Worm (Caenorhabditis elegans): Measurements from ENCODE around the gene C16C8.18.

C16C8.18 gene

DNA sequence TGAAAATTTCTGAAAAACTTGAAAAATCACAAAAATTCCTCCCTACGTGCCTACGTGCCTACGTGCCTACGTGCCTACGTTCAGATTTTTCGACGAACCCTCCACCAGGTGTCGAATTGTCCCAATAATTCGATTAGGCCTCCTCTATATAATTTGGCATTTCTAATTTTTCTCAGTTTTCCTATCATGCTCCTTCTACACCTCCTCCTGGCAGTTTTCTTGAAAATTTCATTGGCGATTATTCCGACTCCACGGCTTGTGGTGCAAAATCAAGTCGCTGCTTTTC is 11.1 kb downstream of the C16C8.18 start, which contains the start of gene C16C8.17:
Gene C16C8.17 (plus strand): TSS at position 187 of the 286 bp plus-strand sequence.
- no peak for TF ChIP-seq ceh-100 (GFP tag; IDR thresholded peaks at IDR 0.05)
- no peak for TF ChIP-seq F57A8.1 (GFP tag; optimal IDR thresholded peaks at IDR 0.05)
- no peak for TF ChIP-seq F10E7.11 (tag; optimal IDR thresholded peaks at IDR 0.05)
- TF ChIP-seq C06A6.2 (GFP tag; conservative IDR thresholded peaks at IDR 0.05): no peak
- no peak for TF ChIP-seq Y53F4B.3 (GFP tag; IDR thresholded peaks at IDR 0.05)
- TF ChIP-seq lsl-1 (GFP tag; optimal IDR thresholded peaks at IDR 0.05): no peak
- no peak for TF ChIP-seq dpff-1 (tag; optimal IDR thresholded peaks at IDR 0.05)
- no peak for TF ChIP-seq attf-3 (GFP tag; conservative IDR thresholded peaks at IDR 0.05)

DNA sequence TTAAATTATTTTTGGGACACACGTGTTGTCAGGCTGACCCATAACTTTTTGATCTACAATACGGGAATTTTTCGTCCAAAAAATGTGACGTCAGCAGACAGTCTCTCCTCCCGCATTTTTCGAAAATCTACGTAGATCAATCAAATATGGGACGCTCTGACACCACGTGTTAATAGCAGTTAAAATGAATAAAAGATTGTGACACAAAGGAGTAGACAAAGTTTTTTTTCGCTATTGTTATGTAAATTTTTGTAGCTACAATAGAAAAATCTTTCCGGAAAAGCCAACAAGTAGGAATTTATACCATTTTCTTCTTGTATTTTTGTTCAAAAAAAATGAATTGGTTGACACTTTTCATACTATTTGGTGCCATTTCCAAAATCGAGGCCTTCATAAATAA is 11.9 kb downstream of the C16C8.18 start, which contains the start of gene C16C8.27:
Gene C16C8.27 (plus strand): TSS at position 301 of the 400 bp plus-strand sequence.
- TF ChIP-seq rpc-1 (optimal IDR thresholded peaks at IDR 0.05): no peak
- no peak for TF ChIP-seq rpc-1 (tag; optimal IDR thresholded peaks at IDR 0.05)
- no peak for TF ChIP-seq Y67H2A.10 (GFP tag; conservative IDR thresholded peaks at IDR 0.05)
- no peak for TF ChIP-seq mcd-1 (GFP tag; IDR thresholded peaks at IDR 0.05)
- TF ChIP-seq nhr-120 (GFP tag; IDR thresholded peaks at IDR 0.05): no peak
- no peak for TF ChIP-seq die-1 (tag; optimal IDR thresholded peaks at IDR 0.05)
- no peak for TF ChIP-seq mel-28 (tag; optimal IDR thresholded peaks at IDR 0.05; ENCODE audit: borderline replicate concordance)
- TF ChIP-seq attf-5 (GFP tag; optimal IDR thresholded peaks at IDR 0.05): no peak
- no peak for TF ChIP-seq ekl-4 (GFP tag; IDR thresholded peaks at IDR 0.05)
- TF ChIP-seq nhr-27 (tag; optimal IDR thresholded peaks at IDR 0.05): no peak

DNA sequence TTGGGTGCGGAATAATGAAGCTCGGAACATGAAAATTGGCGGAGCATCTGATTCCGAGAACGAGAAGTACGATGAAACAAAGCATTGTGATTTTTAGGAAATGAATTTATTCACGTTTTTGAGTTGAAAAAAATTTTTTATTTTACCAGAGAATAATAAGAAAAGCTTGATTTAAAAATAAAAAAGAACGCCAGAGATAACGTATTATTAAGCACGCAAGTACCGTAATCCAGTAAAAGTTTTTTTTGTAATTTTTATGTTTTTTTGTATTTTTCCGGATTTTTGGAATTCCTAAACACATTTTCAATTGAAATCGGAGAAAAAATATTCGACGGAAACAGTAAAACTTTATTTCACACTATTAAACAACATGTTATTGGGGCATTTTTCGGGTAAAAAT is 13.7 kb downstream of the C16C8.18 start, which contains the start of gene C16C8.22:
Gene C16C8.22 (minus strand): TSS at position 101 of the 400 bp plus-strand sequence.
- TF ChIP-seq repo-1 (tag; optimal IDR thresholded peaks at IDR 0.05) (no peak), madf-10 (tag; optimal IDR thresholded peaks at IDR 0.05) (no peak), D2030.7 (GFP tag; IDR thresholded peaks at IDR 0.05) (no peak), unc-130 (GFP tag; optimal IDR thresholded peaks at IDR 0.05) (no peak), akir-1 (GFP tag; optimal IDR thresholded peaks at IDR 0.05) (no peak), nhr-90 (tag; optimal IDR thresholded peaks at IDR 0.05) (no peak), ZK185.1 (tag; optimal IDR thresholded peaks at IDR 0.05; ENCODE audit: poor library complexity, severe bottlenecking) (no peak), egl-18 (GFP tag; IDR thresholded peaks at IDR 0.05) (no peak), tlf-1 (GFP tag; optimal IDR thresholded peaks at IDR 0.05) (no peak), ceh-40 (GFP tag; IDR thresholded peaks at IDR 0.05) (no peak), rec-8 (tag; optimal IDR thresholded peaks at IDR 0.05) (no peak), F37B4.10 (GFP tag; IDR thresholded peaks at IDR 0.05) (no peak), ceh-58 (GFP tag; IDR thresholded peaks at IDR 0.05) (no peak), hmg-1.2 (GFP tag; IDR thresholded peaks at IDR 0.05) (no peak)

DNA sequence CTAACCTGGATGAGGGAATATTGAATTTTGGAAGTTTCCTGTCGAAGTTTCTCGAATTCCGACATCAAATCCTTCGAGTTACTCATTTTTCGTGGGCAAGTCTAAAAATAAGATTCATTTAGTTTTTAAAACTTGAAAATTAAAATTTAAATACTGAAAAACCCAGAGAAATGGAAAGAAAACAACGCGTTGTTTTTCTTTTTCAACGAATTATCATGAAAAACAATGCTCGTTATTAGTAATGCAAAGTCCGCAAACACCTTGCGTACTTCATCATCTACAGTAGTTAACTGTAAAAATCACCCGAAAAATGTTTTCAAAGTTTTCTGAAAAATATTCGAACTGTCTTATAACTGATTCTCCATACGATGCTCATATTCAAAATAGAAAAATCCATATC is 14.8 kb downstream of the C16C8.18 start, which contains the start of gene C16C8.4:
Gene C16C8.4 (minus strand): TSS at position 101 of the 400 bp plus-strand sequence.
- no peak for TF ChIP-seq snpc-1.1 (tag; optimal IDR thresholded peaks at IDR 0.05; ENCODE audit: insufficient read depth)
- TF ChIP-seq ztf-25 (GFP tag; IDR thresholded peaks at IDR 0.05): no peak
- peak; percentile 58 for TF ChIP-seq lsl-1 (GFP tag; optimal IDR thresholded peaks at IDR 0.05)
- TF ChIP-seq Y56A3A.18 (GFP tag; IDR thresholded peaks at IDR 0.05): no peak
- no peak for TF ChIP-seq lin-35 (GFP tag; optimal IDR thresholded peaks at IDR 0.05)
- no peak for TF ChIP-seq F37B4.10 (GFP tag; IDR thresholded peaks at IDR 0.05)
- no peak; the same call in 1 of the 2 replicates for TF ChIP-seq madf-6 (GFP tag; IDR thresholded peaks at IDR 0.05)
- no peak for TF ChIP-seq ceh-91 (GFP tag; IDR thresholded peaks at IDR 0.05)
